Worm (Caenorhabditis elegans) whole organism, L4 larva: ENCODE results near the gene dnc-2.

Source experiments
- D1046.2 ChIP-seq: fragments of 200-800 bp; sonication (Bioruptor generic); IDR thresholded peaks from 2 replicates; pipeline ENCODE4 v1.3.6; 2022; ENCODE audit warnings: missing genetic modification characterization, missing compliant biosample characterization
- R02D3.7 ChIP-seq: fragments of 150-350 bp; sonication (generic microtip); optimal IDR thresholded peaks from 3 replicates; lab custom pipeline; 2014; ENCODE audit warnings: missing biosample characterization, missing genetic modification characterization
- T20F7.1 ChIP-seq: fragments of 200-800 bp; sonication (Bioruptor generic); optimal IDR thresholded peaks from 2 replicates; lab custom pipeline; 2018; ENCODE audit warnings: mild to moderate bottlenecking, missing genetic modification characterization, missing compliant biosample characterization
- Y5F2A.4 ChIP-seq: fragments of 200-800 bp; sonication (Bioruptor generic); optimal IDR thresholded peaks from 2 replicates; lab custom pipeline; 2018; ENCODE audit warnings: mild to moderate bottlenecking, missing genetic modification characterization, missing compliant biosample characterization
- ZK546.5 ChIP-seq, 2 experiments: sonication (generic microtip); optimal IDR thresholded peaks; 2 replicates each; lab custom pipeline; 2017; ENCODE audit warnings: missing biosample characterization in 2 of 2, missing genetic modification characterization in 2 of 2
- aha-1 ChIP-seq: fragments of 150-350 bp; peaks from one replicate; lab custom pipeline; 2014; ENCODE audit warnings: missing biosample characterization, missing genetic modification characterization
- ama-1 ChIP-seq: fragments of 150-350 bp; optimal IDR thresholded peaks from 2 replicates; lab custom pipeline; 2014; ENCODE audit warnings: inconsistent platforms, mixed read lengths
- ceh-20 ChIP-seq: fragments of 200-800 bp; sonication (Bioruptor generic); IDR thresholded peaks from 2 replicates; pipeline ENCODE4 v1.3.6; 2022; ENCODE audit warnings: missing genetic modification reagents, missing genetic modification characterization, missing compliant biosample characterization
- ceh-32 ChIP-seq: sonication (generic microtip); optimal IDR thresholded peaks from 2 replicates; lab custom pipeline; 2016; ENCODE audit warnings: mild to moderate bottlenecking, missing genetic modification characterization, missing compliant biosample characterization; ENCODE audit not compliant: poor library complexity
- ceh-62 ChIP-seq: sonication (generic microtip); optimal IDR thresholded peaks from 2 replicates; lab custom pipeline; 2017; ENCODE audit warnings: missing biosample characterization, missing genetic modification characterization
- cey-2 ChIP-seq: sonication (generic microtip); optimal IDR thresholded peaks from 3 replicates; lab custom pipeline; 2017; ENCODE audit warnings: missing genetic modification characterization, mild to moderate bottlenecking, missing compliant biosample characterization, antibody characterized with exemption, borderline replicate concordance; ENCODE audit not compliant: insufficient read depth
- ctbp-1 ChIP-seq: fragments of 200-800 bp; sonication (Bioruptor generic); IDR thresholded peaks from 2 replicates; pipeline ENCODE4 v1.3.6; 2022; ENCODE audit warnings: missing genetic modification reagents, missing genetic modification characterization, missing compliant biosample characterization
- daf-12 ChIP-seq: fragments of 150-350 bp; optimal IDR thresholded peaks from 2 replicates; lab custom pipeline; 2014; ENCODE audit warnings: missing biosample characterization, missing genetic modification reagents, missing genetic modification characterization
- daf-16 ChIP-seq, 3 experiments: sonication (generic microtip); optimal IDR thresholded peaks; 2 replicates each; lab custom pipeline; 2016 to 2017; ENCODE audit warnings: missing genetic modification characterization in 3 of 3, missing genetic modification reagents in 3 of 3, mild to moderate bottlenecking in 2 of 3, missing compliant biosample characterization in 2 of 3, missing biosample characterization in 1 of 3, moderate library complexity in 1 of 3
- dmd-6 ChIP-seq: fragments of 200-800 bp; sonication (Bioruptor generic); IDR thresholded peaks from 2 replicates; pipeline ENCODE4 v1.3.6; 2022; ENCODE audit warnings: missing genetic modification reagents, missing genetic modification characterization, missing compliant biosample characterization
- dmd-8 ChIP-seq: fragments of 200-800 bp; sonication (Bioruptor generic); IDR thresholded peaks from 2 replicates; pipeline ENCODE4 v1.3.6; 2022; ENCODE audit warnings: missing genetic modification characterization, missing compliant biosample characterization
- dmd-9 ChIP-seq: fragments of 200-800 bp; sonication (Bioruptor generic); IDR thresholded peaks from 2 replicates; pipeline ENCODE4 v1.3.6; 2022; ENCODE audit warnings: missing genetic modification reagents, missing genetic modification characterization, missing compliant biosample characterization
- egl-43 ChIP-seq: fragments of 200-800 bp; sonication (Bioruptor generic); IDR thresholded peaks from 2 replicates; pipeline ENCODE4 v1.3.6; 2022; ENCODE audit warnings: missing genetic modification reagents, missing genetic modification characterization, missing compliant biosample characterization
- fos-1 ChIP-seq: fragments of 150-350 bp; optimal IDR thresholded peaks from 2 replicates; lab custom pipeline; 2014; ENCODE audit warnings: missing biosample characterization, missing genetic modification characterization
- hmg-1.1 ChIP-seq: fragments of 200-800 bp; sonication (Bioruptor generic); IDR thresholded peaks from 2 replicates; pipeline ENCODE4 v1.3.6; 2022; ENCODE audit warnings: missing genetic modification reagents, missing genetic modification characterization, missing compliant biosample characterization
- lim-7 ChIP-seq: fragments of 200-800 bp; sonication (Bioruptor generic); IDR thresholded peaks from 2 replicates; pipeline ENCODE4 v1.3.6; 2022; ENCODE audit warnings: missing genetic modification characterization, missing compliant biosample characterization
- lin-38 ChIP-seq: fragments of 200-800 bp; sonication (Bioruptor generic); IDR thresholded peaks from 2 replicates; pipeline ENCODE4 v1.3.6; 2022; ENCODE audit warnings: missing genetic modification reagents, missing genetic modification characterization, missing compliant biosample characterization
- lin-39 ChIP-seq: fragments of 150-350 bp; optimal IDR thresholded peaks from 2 replicates; lab custom pipeline; 2014; ENCODE audit warnings: missing biosample characterization, missing genetic modification reagents, missing genetic modification characterization
- lir-3 ChIP-seq: sonication (generic microtip); optimal IDR thresholded peaks from 2 replicates; lab custom pipeline; 2016; ENCODE audit warnings: mild to moderate bottlenecking, missing genetic modification characterization, missing compliant biosample characterization
- madf-9 ChIP-seq: fragments of 200-800 bp; sonication (Bioruptor generic); conservative IDR thresholded peaks from 2 replicates; pipeline ENCODE4 v1.3.6; 2022; ENCODE audit warnings: missing genetic modification reagents, missing genetic modification characterization, missing compliant biosample characterization
- mdl-1 ChIP-seq, 2 experiments: fragments of 150-350 bp in 1 of 2; sonication (generic microtip) in 1 of 2; optimal IDR thresholded peaks; 2 replicates each; lab custom pipeline; 2014 to 2017; ENCODE audit warnings: missing biosample characterization in 2 of 2, missing genetic modification characterization in 2 of 2
- mdt-29 ChIP-seq: fragments of 200-800 bp; sonication (Bioruptor generic); IDR thresholded peaks from 2 replicates; pipeline ENCODE4 v1.3.6; 2022; ENCODE audit warnings: missing genetic modification reagents, missing genetic modification characterization, missing compliant biosample characterization
- mep-1 ChIP-seq: fragments of 150-350 bp; sonication (generic microtip); optimal IDR thresholded peaks from 3 replicates; lab custom pipeline; 2014; ENCODE audit warnings: missing biosample characterization, missing genetic modification characterization
- mes-2 ChIP-seq: sonication (generic microtip); optimal IDR thresholded peaks from 2 replicates; lab custom pipeline; 2016; ENCODE audit warnings: missing genotype, mild to moderate bottlenecking, missing genetic modification characterization, missing compliant biosample characterization; ENCODE audit not compliant: poor library complexity, severe bottlenecking
- mxl-2 ChIP-seq: fragments of 200-800 bp; sonication (Bioruptor generic); conservative IDR thresholded peaks from 2 replicates; pipeline ENCODE4 v1.3.6; 2022; ENCODE audit warnings: missing genetic modification reagents, missing genetic modification characterization, missing compliant biosample characterization
- nhr-102 ChIP-seq: sonication (generic microtip); optimal IDR thresholded peaks from 2 replicates; lab custom pipeline; 2016; ENCODE audit warnings: mild to moderate bottlenecking, missing genetic modification characterization, moderate library complexity, missing compliant biosample characterization
- nhr-237 ChIP-seq: sonication (generic microtip); optimal IDR thresholded peaks from 2 replicates; lab custom pipeline; 2017; ENCODE audit warnings: missing biosample characterization, missing genetic modification characterization
- nhr-25 ChIP-seq: sonication (generic microtip); optimal IDR thresholded peaks from 2 replicates; lab custom pipeline; 2017; ENCODE audit warnings: missing genetic modification characterization, mild to moderate bottlenecking, missing compliant biosample characterization, antibody characterized with exemption, moderate library complexity, borderline replicate concordance; ENCODE audit not compliant: insufficient read depth
- nhr-28 ChIP-seq: fragments of 150-350 bp; optimal IDR thresholded peaks from 2 replicates; lab custom pipeline; 2014; ENCODE audit warnings: missing biosample characterization, missing genetic modification characterization
- nhr-76 ChIP-seq: fragments of 150-350 bp; optimal IDR thresholded peaks from 2 replicates; lab custom pipeline; 2014; ENCODE audit warnings: missing biosample characterization, missing genetic modification characterization
- pha-4 ChIP-seq, 2 experiments: fragments of 150-350 bp in 1 of 2; fragments of 200-800 bp in 1 of 2; sonication (Bioruptor generic) in 1 of 2; IDR thresholded peaks in 1 of 2; optimal IDR thresholded peaks in 1 of 2; 2 replicates each; pipeline versions ENCODE4 v1.3.6 to Lab custom; 2014 to 2022; ENCODE audit warnings: missing genetic modification characterization in 2 of 2, missing genetic modification reagents in 2 of 2, missing biosample characterization in 1 of 2, missing compliant biosample characterization in 1 of 2
- saeg-2 ChIP-seq: fragments of 200-800 bp; sonication (Bioruptor generic); IDR thresholded peaks from 2 replicates; pipeline ENCODE4 v1.3.6; 2022; ENCODE audit warnings: missing genetic modification reagents, missing genetic modification characterization, missing compliant biosample characterization
- set-16 ChIP-seq: fragments of 200-800 bp; sonication (Bioruptor generic); IDR thresholded peaks from 2 replicates; pipeline ENCODE4 v1.3.6; 2022; ENCODE audit warnings: missing genetic modification reagents, missing genetic modification characterization, missing compliant biosample characterization
- spr-1 ChIP-seq: sonication (generic microtip); optimal IDR thresholded peaks from 2 replicates; lab custom pipeline; 2016; ENCODE audit warnings: mild to moderate bottlenecking, missing genetic modification characterization, missing compliant biosample characterization
- unc-130 ChIP-seq: sonication (generic microtip); optimal IDR thresholded peaks from 2 replicates; lab custom pipeline; 2016; ENCODE audit warnings: missing genetic modification reagents, missing genetic modification characterization, missing compliant biosample characterization
- vab-7 ChIP-seq: fragments of 200-800 bp; sonication (Bioruptor generic); IDR thresholded peaks from 2 replicates; pipeline ENCODE4 v1.3.6; 2022; ENCODE audit warnings: missing genetic modification reagents, missing genetic modification characterization, missing compliant biosample characterization
- zfp-2 ChIP-seq: sonication (generic microtip); optimal IDR thresholded peaks from 2 replicates; lab custom pipeline; 2016; ENCODE audit warnings: mild to moderate bottlenecking, missing genetic modification characterization, missing compliant biosample characterization
- zfp-3 ChIP-seq: fragments of 200-800 bp; sonication (Bioruptor generic); conservative IDR thresholded peaks from 2 replicates; pipeline ENCODE4 v1.3.6; 2022; ENCODE audit warnings: missing genetic modification reagents, missing genetic modification characterization, missing compliant biosample characterization
- zip-11 ChIP-seq: fragments of 200-800 bp; sonication (Bioruptor generic); IDR thresholded peaks from 2 replicates; pipeline ENCODE4 v1.3.6; 2022; ENCODE audit warnings: missing genetic modification characterization, missing compliant biosample characterization
- zip-2 ChIP-seq: fragments of 150-350 bp; optimal IDR thresholded peaks from 2 replicates; lab custom pipeline; 2014; ENCODE audit warnings: missing biosample characterization, missing genetic modification characterization

Gene dnc-2

ce11 chrIII:5943368-5944180, 18.0 kb upstream of the dnc-2 start (continued):
- TF ChIP-seq mdt-29 (GFP tag; lab: Robert Waterston, UW) (peak; percentile 62), zip-11 (GFP tag; lab: Robert Waterston, UW) (no peak), ceh-62 (tag; lab: Kevin White, UChicago) (no peak), dmd-6 (GFP tag; lab: Robert Waterston, UW) (peak; percentile 55), ceh-20 (GFP tag; lab: Robert Waterston, UW) (peak; percentile 8; the same call in 1 of the 2 replicates), dmd-8 (GFP tag; lab: Robert Waterston, UW) (no peak), R02D3.7 (no peak), mep-1 (peak; percentile 95), unc-130 (GFP tag; lab: Kevin White, UChicago) (peak; percentile 53), ama-1 (lab: Kevin White, UChicago) (peak; percentile 96), lin-38 (GFP tag; lab: Robert Waterston, UW) (peak; percentile 70), zip-2 (tag; lab: Kevin White, UChicago) (peak; percentile 80), aha-1 (tag; lab: Kevin White, UChicago) (peak; percentile 87), cey-2 (peak; percentile 42), daf-12 (tag; lab: Kevin White, UChicago) (no peak), Y5F2A.4 (GFP tag; lab: Kevin White, UChicago) (peak; percentile 39), nhr-76 (peak; percentile 56), mxl-2 (GFP tag; lab: Robert Waterston, UW) (no peak), nhr-102 (tag; lab: Kevin White, UChicago) (peak; percentile 91), ZK546.5 (tag; optimal IDR thresholded peaks at IDR 0.05; lab: Kevin White, UChicago) (no peak), set-16 (GFP tag; lab: Robert Waterston, UW) (peak; percentile 8; the same call in 1 of the 2 replicates), zfp-3 (GFP tag; lab: Robert Waterston, UW) (peak; percentile 92), daf-16 (GFP tag; optimal IDR thresholded peaks at IDR 0.05; lab: Kevin White, UChicago) (peak; percentile 31 to 52), daf-16 (tag; optimal IDR thresholded peaks at IDR 0.05; lab: Kevin White, UChicago) (peak; percentile 54)

- TF ChIP-seq lim-7 (GFP tag; lab: Robert Waterston, UW) (no peak), D1046.2 (GFP tag; lab: Robert Waterston, UW) (no peak), lin-39 (no peak), madf-9 (no peak; the same call in 1 of the 2 replicates), ceh-20 (GFP tag; lab: Robert Waterston, UW) (no peak), ceh-32 (tag; lab: Kevin White, UChicago) (no peak), zfp-2 (tag; lab: Kevin White, UChicago) (no peak), mes-2 (tag; lab: Kevin White, UChicago) (no peak), vab-7 (GFP tag; lab: Robert Waterston, UW) (no peak), nhr-28 (no peak), saeg-2 (GFP tag; lab: Robert Waterston, UW) (no peak), spr-1 (tag; lab: Kevin White, UChicago) (no peak), nhr-237 (no peak), pha-4 (GFP tag; IDR thresholded peaks at IDR 0.05; lab: Robert Waterston, UW) (peak; percentile 5; the same call in 1 of the 2 replicates), pha-4 (tag; optimal IDR thresholded peaks at IDR 0.05; lab: Kevin White, UChicago) (no peak), mdl-1 (tag; optimal IDR thresholded peaks at IDR 0.05; lab: Kevin White, UChicago) (no peak), ctbp-1 (GFP tag; lab: Robert Waterston, UW) (0 out of 2 replicates have a peak, but pooled peaks have one; percentile 6), T20F7.1 (GFP tag; lab: Kevin White, UChicago) (no peak), hmg-1.1 (GFP tag; lab: Robert Waterston, UW) (0 out of 2 replicates have a peak, but pooled peaks have one; percentile 13), dmd-9 (GFP tag; lab: Robert Waterston, UW) (no peak), fos-1 (no peak), lir-3 (tag; lab: Kevin White, UChicago) (no peak), zip-11 (GFP tag; lab: Robert Waterston, UW) (no peak), R02D3.7 (no peak), egl-43 (peak; percentile 52; the same call in 1 of the 2 replicates), nhr-25 (no peak), ama-1 (lab: Kevin White, UChicago) (no peak), set-16 (GFP tag; lab: Robert Waterston, UW) (0 out of 2 replicates have a peak, but pooled peaks have one; percentile 10)
- TF ChIP-seq, all 104 proteins: peak for 5
These were observed 16.5 kb upstream of the dnc-2 start for ce11 chrIII:5942104-5942503.
